Worm (Caenorhabditis elegans) whole organism, L4 larva: Measurements from ENCODE around the gene K06H7.1.

Experiments used
- F26F4.8 ChIP-seq: fragments of 200-800 bp; sonication (Bioruptor generic); conservative IDR thresholded peaks from 2 replicates; pipeline ENCODE4 v1.3.6; 2022; ENCODE audit warnings: missing genetic modification characterization, missing compliant biosample characterization
- F37D6.2 ChIP-seq: sonication (generic microtip); optimal IDR thresholded peaks from 2 replicates; lab custom pipeline; 2016; ENCODE audit warnings: mild to moderate bottlenecking, missing genetic modification characterization, missing compliant biosample characterization
- F44E2.7 ChIP-seq: fragments of 200-800 bp; sonication (Bioruptor generic); IDR thresholded peaks from 2 replicates; pipeline ENCODE4 v2.1.2; 2022; ENCODE audit warnings: missing genetic modification characterization, missing compliant biosample characterization
- T20F7.1 ChIP-seq: fragments of 200-800 bp; sonication (Bioruptor generic); optimal IDR thresholded peaks from 2 replicates; lab custom pipeline; 2018; ENCODE audit warnings: mild to moderate bottlenecking, missing genetic modification characterization, missing compliant biosample characterization
- T26A8.4 ChIP-seq: fragments of 200-800 bp; sonication (Bioruptor generic); IDR thresholded peaks from 2 replicates; pipeline ENCODE4 v1.3.6; 2022; ENCODE audit warnings: missing genetic modification characterization, missing compliant biosample characterization
- Y105C5A.15 ChIP-seq: fragments of 200-800 bp; sonication (Bioruptor generic); IDR thresholded peaks from 2 replicates; pipeline ENCODE4 v1.3.6; 2022; ENCODE audit warnings: missing genetic modification characterization, missing compliant biosample characterization
- ZK337.2 ChIP-seq: fragments of 200-800 bp; sonication (Bioruptor generic); IDR thresholded peaks from 2 replicates; pipeline ENCODE4 v1.3.6; 2022; ENCODE audit warnings: missing genetic modification reagents, missing genetic modification characterization, missing compliant biosample characterization
- ceh-20 ChIP-seq: fragments of 200-800 bp; sonication (Bioruptor generic); IDR thresholded peaks from 2 replicates; pipeline ENCODE4 v1.3.6; 2022; ENCODE audit warnings: missing genetic modification reagents, missing genetic modification characterization, missing compliant biosample characterization
- ces-1 ChIP-seq: fragments of 150-350 bp; sonication (generic microtip); optimal IDR thresholded peaks from 4 replicates; lab custom pipeline; 2014; ENCODE audit warnings: missing biosample characterization, missing genetic modification reagents, missing genetic modification characterization
- cey-2 ChIP-seq: sonication (generic microtip); optimal IDR thresholded peaks from 3 replicates; lab custom pipeline; 2017; ENCODE audit warnings: missing genetic modification characterization, mild to moderate bottlenecking, missing compliant biosample characterization, antibody characterized with exemption, borderline replicate concordance; ENCODE audit not compliant: insufficient read depth
- ctbp-1 ChIP-seq: fragments of 200-800 bp; sonication (Bioruptor generic); IDR thresholded peaks from 2 replicates; pipeline ENCODE4 v1.3.6; 2022; ENCODE audit warnings: missing genetic modification reagents, missing genetic modification characterization, missing compliant biosample characterization
- daf-16 ChIP-seq, 3 experiments: sonication (generic microtip); optimal IDR thresholded peaks; 2 replicates each; lab custom pipeline; 2016 to 2017; ENCODE audit warnings: missing genetic modification characterization in 3 of 3, missing genetic modification reagents in 3 of 3, mild to moderate bottlenecking in 2 of 3, missing compliant biosample characterization in 2 of 3, missing biosample characterization in 1 of 3, moderate library complexity in 1 of 3
- daf-8 ChIP-seq: fragments of 200-800 bp; sonication (Bioruptor generic); IDR thresholded peaks from 2 replicates; pipeline ENCODE4 v1.3.6; 2022; ENCODE audit warnings: missing genetic modification characterization, missing compliant biosample characterization
- dmd-6 ChIP-seq: fragments of 200-800 bp; sonication (Bioruptor generic); IDR thresholded peaks from 2 replicates; pipeline ENCODE4 v1.3.6; 2022; ENCODE audit warnings: missing genetic modification reagents, missing genetic modification characterization, missing compliant biosample characterization
- dmd-8 ChIP-seq: fragments of 200-800 bp; sonication (Bioruptor generic); IDR thresholded peaks from 2 replicates; pipeline ENCODE4 v1.3.6; 2022; ENCODE audit warnings: missing genetic modification characterization, missing compliant biosample characterization
- dmd-9 ChIP-seq: fragments of 200-800 bp; sonication (Bioruptor generic); IDR thresholded peaks from 2 replicates; pipeline ENCODE4 v1.3.6; 2022; ENCODE audit warnings: missing genetic modification reagents, missing genetic modification characterization, missing compliant biosample characterization
- dpl-1 ChIP-seq: fragments of 150-350 bp; optimal IDR thresholded peaks from 2 replicates; lab custom pipeline; 2014; ENCODE audit warnings: missing biosample characterization, missing genetic modification reagents, missing genetic modification characterization
- dve-1 ChIP-seq: sonication (generic microtip); optimal IDR thresholded peaks from 2 replicates; lab custom pipeline; 2017; ENCODE audit warnings: antibody characterized with exemption, mild to moderate bottlenecking, missing genetic modification characterization, missing compliant biosample characterization; ENCODE audit not compliant: insufficient read depth
- fos-1 ChIP-seq: fragments of 150-350 bp; optimal IDR thresholded peaks from 2 replicates; lab custom pipeline; 2014; ENCODE audit warnings: missing biosample characterization, missing genetic modification characterization
- hmg-1.1 ChIP-seq: fragments of 200-800 bp; sonication (Bioruptor generic); IDR thresholded peaks from 2 replicates; pipeline ENCODE4 v1.3.6; 2022; ENCODE audit warnings: missing genetic modification reagents, missing genetic modification characterization, missing compliant biosample characterization
- lim-7 ChIP-seq: fragments of 200-800 bp; sonication (Bioruptor generic); IDR thresholded peaks from 2 replicates; pipeline ENCODE4 v1.3.6; 2022; ENCODE audit warnings: missing genetic modification characterization, missing compliant biosample characterization
- lin-1 ChIP-seq: fragments of 200-800 bp; sonication (Bioruptor generic); IDR thresholded peaks from 2 replicates; pipeline ENCODE4 v1.3.6; 2022; ENCODE audit warnings: missing genetic modification reagents, missing genetic modification characterization, missing compliant biosample characterization
- lin-15B ChIP-seq: fragments of 150-350 bp; sonication (generic microtip); optimal IDR thresholded peaks from 3 replicates; lab custom pipeline; 2014; ENCODE audit warnings: missing biosample characterization, missing genetic modification characterization
- lin-38 ChIP-seq: fragments of 200-800 bp; sonication (Bioruptor generic); IDR thresholded peaks from 2 replicates; pipeline ENCODE4 v1.3.6; 2022; ENCODE audit warnings: missing genetic modification reagents, missing genetic modification characterization, missing compliant biosample characterization
- mdl-1 ChIP-seq, 2 experiments: fragments of 150-350 bp in 1 of 2; sonication (generic microtip) in 1 of 2; optimal IDR thresholded peaks; 2 replicates each; lab custom pipeline; 2014 to 2017; ENCODE audit warnings: missing biosample characterization in 2 of 2, missing genetic modification characterization in 2 of 2
- mes-2 ChIP-seq: sonication (generic microtip); optimal IDR thresholded peaks from 2 replicates; lab custom pipeline; 2016; ENCODE audit warnings: missing genotype, mild to moderate bottlenecking, missing genetic modification characterization, missing compliant biosample characterization; ENCODE audit not compliant: poor library complexity, severe bottlenecking
- mxl-2 ChIP-seq: fragments of 200-800 bp; sonication (Bioruptor generic); conservative IDR thresholded peaks from 2 replicates; pipeline ENCODE4 v1.3.6; 2022; ENCODE audit warnings: missing genetic modification reagents, missing genetic modification characterization, missing compliant biosample characterization
- nhr-102 ChIP-seq: sonication (generic microtip); optimal IDR thresholded peaks from 2 replicates; lab custom pipeline; 2016; ENCODE audit warnings: mild to moderate bottlenecking, missing genetic modification characterization, moderate library complexity, missing compliant biosample characterization
- nhr-111 ChIP-seq: fragments of 200-800 bp; sonication (Bioruptor generic); optimal IDR thresholded peaks from 2 replicates; lab custom pipeline; 2018; ENCODE audit warnings: mild to moderate bottlenecking, missing genetic modification characterization, missing compliant biosample characterization
- nhr-25 ChIP-seq: sonication (generic microtip); optimal IDR thresholded peaks from 2 replicates; lab custom pipeline; 2017; ENCODE audit warnings: missing genetic modification characterization, mild to moderate bottlenecking, missing compliant biosample characterization, antibody characterized with exemption, moderate library complexity, borderline replicate concordance; ENCODE audit not compliant: insufficient read depth
- nhr-6 ChIP-seq: fragments of 150-350 bp; optimal IDR thresholded peaks from 2 replicates; lab custom pipeline; 2014; ENCODE audit warnings: missing biosample characterization, missing genetic modification characterization
- pha-4 ChIP-seq, 2 experiments: fragments of 150-350 bp in 1 of 2; fragments of 200-800 bp in 1 of 2; sonication (Bioruptor generic) in 1 of 2; IDR thresholded peaks in 1 of 2; optimal IDR thresholded peaks in 1 of 2; 2 replicates each; pipeline versions ENCODE4 v1.3.6 to Lab custom; 2014 to 2022; ENCODE audit warnings: missing genetic modification characterization in 2 of 2, missing genetic modification reagents in 2 of 2, missing biosample characterization in 1 of 2, missing compliant biosample characterization in 1 of 2
- php-3 ChIP-seq: fragments of 200-800 bp; sonication (Bioruptor generic); IDR thresholded peaks from 2 replicates; pipeline ENCODE4 v1.3.6; 2022; ENCODE audit warnings: missing genetic modification reagents, missing genetic modification characterization, missing compliant biosample characterization
- pqm-1 ChIP-seq: sonication (generic microtip); optimal IDR thresholded peaks from 2 replicates; lab custom pipeline; 2017; ENCODE audit warnings: missing biosample characterization, missing genetic modification characterization
- tag-97 ChIP-seq: fragments of 200-800 bp; sonication (Bioruptor generic); IDR thresholded peaks from 2 replicates; pipeline ENCODE4 v1.3.6; 2022; ENCODE audit warnings: missing genetic modification characterization, missing compliant biosample characterization
- unc-39 ChIP-seq: sonication (generic microtip); optimal IDR thresholded peaks from 2 replicates; lab custom pipeline; 2017; ENCODE audit warnings: missing biosample characterization, missing genetic modification characterization
- unc-62 ChIP-seq, 3 experiments: fragments of 150-350 bp in 1 of 3; sonication (generic microtip); optimal IDR thresholded peaks in 2 of 3; peaks in 1 of 3; 1 replicate in 1 of 3; 2 replicates in 2 of 3; lab custom pipeline; 2014 to 2017; ENCODE audit warnings: missing biosample characterization in 3 of 3, missing genetic modification characterization in 3 of 3, missing genetic modification reagents in 3 of 3, missing genotype in 1 of 3
- ztf-7 ChIP-seq: fragments of 150-350 bp; optimal IDR thresholded peaks from 2 replicates; lab custom pipeline; 2014; ENCODE audit warnings: missing biosample characterization, missing genetic modification characterization

Gene K06H7.1

ce11 chrIII:8144574-8145065, 45.5 kb downstream of the K06H7.1 start, which contains the start of the genes C14B9.8 and mrpl-18 (continued):
- TF ChIP-seq php-3 (GFP tag; lab: Robert Waterston, UW) (no peak), F37D6.2 (tag; lab: Kevin White, UChicago) (peak; percentile 4), T20F7.1 (GFP tag; lab: Kevin White, UChicago) (peak; percentile 10), cey-2 (tag; lab: Kevin White, UChicago) (no peak), unc-39 (tag; lab: Kevin White, UChicago) (no peak), nhr-6 (tag; lab: Kevin White, UChicago) (peak; percentile 55), lim-7 (no peak), pqm-1 (tag; lab: Kevin White, UChicago) (no peak), T26A8.4 (GFP tag; lab: Robert Waterston, UW) (0 out of 2 replicates have a peak, but pooled peaks have one; percentile 30), dmd-8 (GFP tag; lab: Robert Waterston, UW) (no peak), dpl-1 (GFP tag; lab: Kevin White, UChicago) (peak; percentile 48), dmd-9 (GFP tag; lab: Robert Waterston, UW) (peak; percentile 65; the same call in 1 of the 2 replicates)

- no peak for TF ChIP-seq ces-1
- no peak for TF ChIP-seq F26F4.8 (GFP tag; lab: Robert Waterston, UW)
- no peak for TF ChIP-seq lin-1
- 0 out of 2 replicates have a peak, but pooled peaks have one; percentile 14 for TF ChIP-seq hmg-1.1 (GFP tag; lab: Robert Waterston, UW)
- peak; percentile 54; the same call in 1 of the 2 replicates for TF ChIP-seq ceh-20 (GFP tag; lab: Robert Waterston, UW)
- no peak for TF ChIP-seq mxl-2 (GFP tag; lab: Robert Waterston, UW)
- no peak for TF ChIP-seq Y105C5A.15 (GFP tag; lab: Robert Waterston, UW)
- no peak for TF ChIP-seq daf-8
- no peak for TF ChIP-seq pha-4 (GFP tag; IDR thresholded peaks at IDR 0.05; lab: Robert Waterston, UW)
- no peak for TF ChIP-seq pha-4 (tag; optimal IDR thresholded peaks at IDR 0.05; lab: Kevin White, UChicago)
- no peak for TF ChIP-seq ctbp-1 (GFP tag; lab: Robert Waterston, UW)
- TF ChIP-seq unc-62 (GFP tag; optimal IDR thresholded peaks at IDR 0.05 in 1 of 2; lab: Kevin White, UChicago): peak in 1 of 2 experiments; percentile 61
- no peak for TF ChIP-seq unc-62 (tag; optimal IDR thresholded peaks at IDR 0.05; lab: Kevin White, UChicago)
- TF ChIP-seq ztf-7 (tag; lab: Kevin White, UChicago): no peak
- TF ChIP-seq tag-97: no peak
- TF ChIP-seq dve-1 (tag; lab: Kevin White, UChicago): no peak
Observed at ce11 chrIII:8145971-8146370, 46.8 kb downstream of the K06H7.1 start.

- TF ChIP-seq nhr-25 (tag; lab: Kevin White, UChicago): no peak
- no peak for TF ChIP-seq lin-15B (tag; lab: Kevin White, UChicago)
- TF ChIP-seq mdl-1 (tag; optimal IDR thresholded peaks at IDR 0.05; lab: Kevin White, UChicago): no peak
- TF ChIP-seq unc-62 (GFP tag; optimal IDR thresholded peaks at IDR 0.05 in 1 of 2; lab: Kevin White, UChicago): no peak
- TF ChIP-seq unc-62 (tag; optimal IDR thresholded peaks at IDR 0.05; lab: Kevin White, UChicago): no peak
- TF ChIP-seq daf-16 (GFP tag; optimal IDR thresholded peaks at IDR 0.05; lab: Kevin White, UChicago): no peak
- TF ChIP-seq daf-16 (tag; optimal IDR thresholded peaks at IDR 0.05; lab: Kevin White, UChicago): no peak
- no peak for TF ChIP-seq F44E2.7 (GFP tag; lab: Robert Waterston, UW)
- TF ChIP-seq mes-2 (tag; lab: Kevin White, UChicago): no peak
- TF ChIP-seq nhr-102 (tag; lab: Kevin White, UChicago): no peak
- TF ChIP-seq dmd-6 (GFP tag; lab: Robert Waterston, UW): no peak
- no peak for TF ChIP-seq lin-38 (GFP tag; lab: Robert Waterston, UW)
- no peak for TF ChIP-seq fos-1 (tag; lab: Kevin White, UChicago)
- TF ChIP-seq nhr-111 (GFP tag; lab: Kevin White, UChicago): no peak
- no peak for TF ChIP-seq ZK337.2 (GFP tag; lab: Robert Waterston, UW)
- TF ChIP-seq, all 104 proteins: peak for 0
Observed at ce11 chrIII:8148751-8149150, 49.6 kb downstream of the K06H7.1 start, which contains the start of gene D2007.2. D2007.2 (plus strand) TSS chrIII:8148963.
